Fruit fly (Drosophila melanogaster) Kc167 (cell line): ENCODE measurements around the gene CG17991.
A peak's percentile ranks its signal among the peaks of the same experiment; 100 is the strongest.

Source experiments
- Myc ChIP-seq: fragments of >200 bp; optimal IDR thresholded peaks from 2 replicates; lab custom pipeline; 2017; ENCODE audit warnings: missing external identifiers
- Sin3A ChIP-seq: fragments of >200 bp; optimal IDR thresholded peaks from 2 replicates; lab custom pipeline; 2018; ENCODE audit warnings: missing external identifiers
- h ChIP-seq: fragments of >200 bp; optimal IDR thresholded peaks from 3 replicates; lab custom pipeline; 2018; ENCODE audit warnings: missing external identifiers
- insv ChIP-seq: fragments of >200 bp; optimal IDR thresholded peaks from 3 replicates; lab custom pipeline; 2018; ENCODE audit warnings: missing external identifiers
- psq ChIP-seq: fragments of >200 bp; optimal IDR thresholded peaks from 2 replicates; lab custom pipeline; 2017; ENCODE audit warnings: missing external identifiers
- ttk ChIP-seq: sonication (Bioruptor generic); optimal IDR thresholded peaks from 2 replicates; lab custom pipeline; 2017; ENCODE audit warnings: missing external identifiers

Gene CG17991

DNA sequence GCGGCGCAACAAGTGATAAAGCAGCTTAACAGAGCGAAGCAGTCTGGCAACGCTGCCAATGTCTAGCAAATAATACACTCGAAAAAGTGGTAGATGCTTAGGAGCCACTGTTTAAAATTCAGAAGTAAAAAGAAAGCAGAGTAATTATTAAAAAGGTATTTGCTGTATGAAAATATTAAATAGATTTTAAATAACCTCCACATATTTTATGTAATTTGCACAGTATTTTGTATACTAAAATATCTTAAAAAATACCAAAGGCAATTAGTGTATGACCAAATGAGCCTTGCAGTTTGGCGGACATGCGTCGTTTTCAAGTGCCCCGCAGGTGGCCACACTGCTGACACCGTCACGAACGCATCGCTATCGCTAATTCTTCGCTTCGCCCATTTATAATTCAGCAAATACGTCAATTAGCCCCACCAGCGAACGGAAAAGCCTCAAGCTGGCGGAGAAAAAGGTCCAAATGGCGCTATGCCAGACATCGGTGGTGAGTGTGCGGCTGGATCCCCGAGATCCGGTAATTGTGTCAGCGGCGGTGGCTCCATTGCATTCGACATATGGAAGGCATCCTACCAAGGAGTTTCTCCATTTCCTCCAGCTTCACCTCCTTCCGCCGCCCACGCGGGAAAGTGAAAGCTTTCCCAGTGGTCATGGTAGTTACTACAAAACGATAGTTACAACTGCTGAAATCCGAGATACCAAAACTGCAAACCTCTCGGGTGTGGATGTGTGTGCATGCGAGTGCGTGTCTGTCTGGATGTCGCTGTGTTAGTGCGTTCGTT lies 12.3 kb downstream of the CG17991 start, which contains the start of gene pll:
TSS of gene pll (minus strand) at position 47 of the 785 bp plus-strand sequence.
- TF ChIP-seq h (lab: Kevin White, UChicago): no peak
- TF ChIP-seq insv (lab: Kevin White, UChicago): no peak
- TF ChIP-seq ttk (lab: Kevin White, UChicago): no peak
- no peak for TF ChIP-seq Sin3A (lab: Kevin White, UChicago)
- no peak for TF ChIP-seq psq
- TF ChIP-seq Myc (lab: Kevin White, UChicago): no peak

DNA sequence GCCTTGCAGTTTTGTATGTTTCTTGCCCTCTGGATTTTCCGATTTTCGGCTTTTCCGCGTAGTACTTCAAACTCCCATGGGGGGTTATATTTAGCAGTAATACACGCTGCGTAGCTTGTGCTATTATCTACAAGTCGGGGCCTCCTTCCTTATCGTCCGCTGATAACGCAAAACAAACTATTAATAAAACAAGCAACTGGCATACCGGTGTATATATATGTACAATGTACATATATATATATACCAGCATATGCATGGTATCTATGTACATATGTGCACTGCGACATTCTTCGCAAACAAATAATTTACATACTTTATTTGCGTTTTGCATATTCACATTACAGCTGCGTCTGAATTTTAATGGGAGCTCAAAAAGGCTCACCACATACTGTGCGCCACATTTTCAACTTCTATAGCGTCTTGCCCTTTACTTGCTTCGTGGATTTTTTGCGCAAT lies 12.9 kb downstream of the CG17991 start:
- no peak for TF ChIP-seq h (lab: Kevin White, UChicago)
- no peak for TF ChIP-seq ttk (lab: Kevin White, UChicago)
- no peak for TF ChIP-seq Myc (lab: Kevin White, UChicago)
- TF ChIP-seq psq: no peak
- TF ChIP-seq insv (lab: Kevin White, UChicago): no peak
- no peak for TF ChIP-seq Sin3A (lab: Kevin White, UChicago)

DNA sequence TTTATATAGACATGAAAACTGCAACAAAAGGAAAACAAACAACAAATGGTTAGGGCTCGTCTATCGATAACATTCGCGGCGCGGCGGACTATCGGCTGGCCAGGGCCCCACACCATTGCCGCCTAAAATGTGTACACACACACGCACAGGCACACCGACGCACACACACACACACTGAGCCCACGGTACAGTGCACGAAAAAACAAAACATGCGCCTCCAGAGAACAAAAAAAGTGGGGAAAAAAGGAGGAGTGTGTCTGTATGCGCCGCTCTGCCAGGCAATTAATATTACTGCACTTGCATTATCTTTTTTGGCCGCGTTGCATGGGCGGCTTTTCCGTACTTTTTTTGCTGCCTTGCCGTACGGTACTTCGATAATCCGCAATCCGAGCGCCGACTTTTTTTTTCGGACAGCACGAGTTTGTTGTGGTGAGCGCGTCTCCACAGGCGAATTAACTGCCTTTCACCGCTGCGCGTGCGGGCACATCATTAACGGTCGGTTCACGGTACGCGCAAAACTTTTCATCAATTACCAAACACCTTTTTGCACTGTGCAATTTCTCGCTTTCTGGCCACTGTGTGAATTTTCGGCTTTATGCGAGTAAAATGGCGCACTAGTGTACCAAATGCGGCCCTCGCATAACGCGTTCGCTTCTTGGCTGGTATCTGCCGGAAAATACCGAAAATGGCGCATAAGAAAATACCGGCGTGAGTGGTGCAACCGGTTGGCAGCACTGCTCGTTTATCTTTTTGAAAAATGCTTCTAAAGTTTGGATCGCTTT lies 22.6 kb downstream of the CG17991 start, which contains the start of gene woc:
TSS of gene woc (minus strand) at position 622 of the 782 bp plus-strand sequence.
- TF ChIP-seq insv (lab: Kevin White, UChicago) (no peak), Myc (lab: Kevin White, UChicago) (no peak), Sin3A (lab: Kevin White, UChicago) (no peak), psq (no peak), ttk (lab: Kevin White, UChicago) (no peak), h (lab: Kevin White, UChicago) (no peak)

DNA sequence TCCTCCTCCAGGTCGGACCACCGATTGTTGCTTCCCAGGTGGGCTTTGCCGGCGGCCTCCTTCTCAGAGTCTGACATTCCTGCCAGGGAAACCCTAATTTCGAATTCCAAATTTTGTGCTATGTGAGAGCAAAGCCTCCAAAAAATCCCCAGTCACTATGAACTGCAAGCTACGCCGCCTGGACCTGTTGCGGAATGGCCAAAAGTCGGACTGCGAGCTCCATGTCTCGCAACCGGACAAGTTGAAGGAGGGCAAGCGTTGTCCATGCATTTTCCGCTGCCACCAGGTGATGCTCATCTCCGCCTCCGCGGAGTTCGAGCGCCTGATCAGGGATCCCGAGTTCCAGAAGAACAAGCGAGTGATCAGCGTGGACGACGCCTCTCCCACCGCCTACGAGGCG lies 24.3 kb downstream of the CG17991 start, which contains the start of the genes CG14262 and CG14260:
TSS of gene CG14262 (minus strand) at position 101 of the 400 bp plus-strand sequence.
TSS of gene CG14260 (plus strand) at position 128 of the 400 bp plus-strand sequence.
- TF ChIP-seq h (lab: Kevin White, UChicago): no peak
- no peak for TF ChIP-seq Myc (lab: Kevin White, UChicago)
- TF ChIP-seq psq: no peak
- no peak for TF ChIP-seq Sin3A (lab: Kevin White, UChicago)
- TF ChIP-seq insv (lab: Kevin White, UChicago): no peak
- no peak for TF ChIP-seq ttk (lab: Kevin White, UChicago)

DNA sequence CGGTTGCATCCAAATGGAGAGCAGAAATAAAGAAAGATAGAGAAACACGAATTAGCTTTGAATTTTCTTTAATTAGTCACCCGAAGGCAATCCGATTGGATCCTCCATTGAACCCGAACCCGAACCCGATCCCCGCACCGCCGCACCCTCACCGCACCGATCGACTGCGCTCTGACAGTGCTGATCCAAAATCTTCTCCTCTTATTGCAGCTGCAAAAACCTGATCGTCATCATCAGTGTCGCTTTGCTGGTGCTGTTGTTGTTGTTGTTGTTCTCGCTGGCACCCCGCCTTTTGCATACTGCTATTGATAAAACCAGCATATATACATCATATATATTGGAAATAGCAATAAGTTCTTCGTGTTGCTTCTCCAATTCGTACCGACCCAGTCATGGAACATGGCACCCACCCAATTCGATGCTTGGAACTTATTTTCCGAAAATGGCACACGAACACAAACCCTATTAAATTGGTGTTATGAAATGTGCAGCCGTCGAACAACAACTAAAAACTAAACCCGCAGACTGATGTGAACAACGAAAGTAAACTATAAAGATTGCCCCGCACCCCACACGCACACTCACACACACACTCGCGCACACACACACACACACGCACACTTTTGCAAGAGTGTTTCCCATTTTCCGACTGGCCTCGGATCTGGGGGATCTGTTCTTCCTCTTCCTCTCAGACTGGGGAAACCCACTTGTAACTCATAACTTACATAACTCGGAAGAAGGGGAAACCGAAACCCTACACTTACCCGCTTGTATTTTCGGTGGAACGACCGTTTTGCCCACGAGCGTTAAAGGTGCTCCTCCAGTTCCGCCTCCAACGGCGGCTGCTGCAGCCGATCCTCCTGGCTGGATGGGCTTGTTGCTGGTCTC lies 29.6 kb downstream of the CG17991 start:
- TF ChIP-seq insv (lab: Kevin White, UChicago) (no peak), ttk (lab: Kevin White, UChicago) (peak; percentile 94)

DNA sequence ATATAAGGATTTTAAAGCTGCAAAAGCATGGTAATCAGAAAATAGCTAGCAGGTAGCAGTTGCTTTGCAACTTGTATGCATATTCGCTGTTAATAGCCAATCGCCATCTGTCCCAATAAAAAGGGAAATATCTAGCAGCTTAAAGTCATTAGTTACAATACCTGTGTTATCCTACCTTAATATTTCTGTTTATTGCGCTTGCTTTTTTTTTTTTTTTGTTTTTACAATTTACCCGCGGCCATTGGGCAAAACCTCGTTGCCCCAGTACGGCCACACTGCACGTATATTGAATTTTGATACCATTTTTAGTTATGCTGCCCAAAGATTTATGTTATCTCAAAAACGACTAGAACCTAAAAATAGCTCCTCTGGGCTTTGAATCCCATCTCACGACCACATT lies 31.2 kb downstream of the CG17991 start:
- no peak for TF ChIP-seq ttk (lab: Kevin White, UChicago)
- TF ChIP-seq Sin3A (lab: Kevin White, UChicago): no peak
- no peak for TF ChIP-seq psq
- no peak for TF ChIP-seq h (lab: Kevin White, UChicago)
- TF ChIP-seq Myc (lab: Kevin White, UChicago): no peak
- no peak for TF ChIP-seq insv (lab: Kevin White, UChicago)

DNA sequence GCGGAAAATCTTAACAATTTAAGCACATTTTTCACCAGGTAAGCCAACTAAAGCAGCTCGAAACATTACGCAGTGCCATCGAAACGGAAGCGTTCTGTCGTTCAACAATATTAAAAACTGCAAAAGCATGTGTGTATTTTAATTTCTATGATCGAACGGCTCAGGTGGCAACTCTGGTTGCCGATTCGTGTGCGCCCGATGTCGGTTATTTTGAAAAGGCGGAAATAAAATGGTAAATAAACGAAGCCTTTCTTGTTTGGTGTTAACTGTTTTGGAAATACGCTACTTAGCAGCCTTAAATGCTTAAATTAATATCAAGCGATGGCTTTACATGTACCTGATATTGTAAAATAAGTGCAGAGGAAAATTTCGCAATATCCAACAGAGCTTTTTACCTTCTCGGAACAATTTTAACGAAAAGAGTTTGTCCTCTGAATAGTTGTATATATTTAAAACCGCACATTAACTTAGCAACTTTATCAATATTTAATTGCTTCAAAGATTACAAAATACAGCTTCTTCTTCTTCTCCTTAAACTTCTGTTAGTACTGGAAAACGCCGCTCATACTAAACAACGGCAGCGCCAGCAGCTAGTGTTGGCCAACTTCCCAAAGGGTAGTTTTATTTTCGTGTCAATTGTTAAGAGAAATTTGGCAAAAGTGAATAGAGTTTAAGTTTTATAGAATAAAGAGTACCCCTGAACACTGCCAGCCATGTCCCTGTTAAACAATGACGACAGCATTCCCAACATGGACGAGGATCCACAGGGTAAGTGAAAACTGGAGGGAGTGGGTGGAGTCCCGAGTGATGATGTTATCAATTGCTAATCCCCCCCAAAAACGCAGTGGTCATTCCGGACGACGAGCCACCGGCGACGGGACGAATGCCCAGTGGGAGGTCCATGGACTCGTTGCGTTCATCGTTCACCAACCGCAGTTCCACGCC lies 32.3 kb downstream of the CG17991 start, which contains the start of gene CG5934:
TSS of gene CG5934 (plus strand) at position 588 of the 945 bp plus-strand sequence.
- TF ChIP-seq Myc (lab: Kevin White, UChicago): no peak
- TF ChIP-seq psq: no peak
- TF ChIP-seq h (lab: Kevin White, UChicago): no peak
- TF ChIP-seq insv (lab: Kevin White, UChicago): no peak
- TF ChIP-seq Sin3A (lab: Kevin White, UChicago): no peak
- TF ChIP-seq ttk (lab: Kevin White, UChicago): no peak

DNA sequence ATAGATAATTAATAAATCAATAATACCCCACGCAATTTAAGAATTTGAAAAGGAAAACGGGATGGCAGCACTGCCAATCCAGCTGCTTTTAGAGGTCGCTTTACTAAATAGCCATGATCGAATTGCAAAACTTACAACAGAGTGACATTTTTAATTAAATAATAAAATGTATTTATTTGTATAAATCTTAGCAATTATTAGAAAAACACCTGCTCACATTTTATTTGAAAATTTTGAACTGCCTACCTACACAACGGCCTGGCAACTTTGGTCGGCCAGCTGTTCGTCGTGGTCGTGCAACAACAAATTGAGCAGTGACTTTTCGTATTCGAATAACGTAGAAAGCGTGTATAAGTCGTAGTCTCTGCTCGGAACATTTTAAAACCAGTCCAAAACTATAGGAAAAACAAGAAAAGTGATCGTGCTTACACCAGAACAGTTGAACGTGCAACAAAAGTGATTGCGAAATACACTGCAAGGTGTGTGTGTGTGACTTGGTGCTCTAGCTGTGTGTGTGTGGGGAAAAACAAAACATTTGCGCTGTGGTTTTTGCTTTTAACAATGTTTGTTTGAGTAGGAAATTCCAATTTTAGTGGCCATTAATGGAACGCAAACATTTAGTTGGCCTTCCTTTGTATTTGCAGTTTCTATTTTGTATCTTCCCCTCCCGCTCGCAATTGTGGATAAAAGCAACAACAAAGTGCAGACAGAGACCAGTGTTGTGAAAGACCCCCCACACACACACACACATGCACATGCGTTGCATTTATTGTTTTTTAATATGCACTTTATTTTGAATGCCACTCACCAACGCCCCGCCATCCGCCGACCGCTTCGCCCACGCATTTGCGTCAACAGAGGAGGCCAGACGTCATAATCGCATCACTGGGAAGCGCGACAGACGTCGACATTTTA lies 33.7 kb downstream of the CG17991 start, which contains the start of gene CG5938:
TSS of gene CG5938 (plus strand) at position 262 of the 915 bp plus-strand sequence.
- TF ChIP-seq Myc (lab: Kevin White, UChicago) (no peak), Sin3A (lab: Kevin White, UChicago) (no peak), psq (no peak), ttk (lab: Kevin White, UChicago) (no peak), insv (lab: Kevin White, UChicago) (no peak), h (lab: Kevin White, UChicago) (no peak)

DNA sequence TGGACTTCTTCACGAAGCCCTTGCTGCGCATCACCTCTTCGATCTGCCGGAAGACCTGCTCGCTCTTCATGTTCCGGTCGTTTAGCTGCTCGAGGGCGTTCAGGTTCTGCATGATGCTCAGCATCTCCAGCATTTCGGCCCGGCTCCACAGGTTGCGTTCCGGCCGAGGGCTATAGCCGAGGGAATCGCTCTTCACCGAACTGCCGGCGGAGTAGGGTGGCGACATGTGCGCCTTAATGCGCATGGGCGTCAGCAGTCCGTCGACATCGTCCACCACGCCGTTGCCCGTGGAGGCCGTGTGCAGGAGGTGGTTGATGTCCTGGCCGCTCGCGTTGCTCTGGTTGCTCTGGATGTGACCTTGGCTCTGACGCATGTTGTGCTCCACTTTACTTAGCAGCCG lies 38.4 kb downstream of the CG17991 start:
- TF ChIP-seq ttk (lab: Kevin White, UChicago) (peak; percentile 97), psq (no peak)
